Worm (Caenorhabditis elegans): ENCODE measurements around the gene tebp-1.

tebp-1 gene

ce11 chrII:14413035-14413525 is 51.3 kb downstream of the tebp-1 start, which contains the start of gene exl-1:
Gene exl-1, minus strand, starts transcription at chrII:14413475.
- TF ChIP-seq unc-62 (GFP tag; optimal IDR thresholded peaks at IDR 0.05), result no peak

DNA sequence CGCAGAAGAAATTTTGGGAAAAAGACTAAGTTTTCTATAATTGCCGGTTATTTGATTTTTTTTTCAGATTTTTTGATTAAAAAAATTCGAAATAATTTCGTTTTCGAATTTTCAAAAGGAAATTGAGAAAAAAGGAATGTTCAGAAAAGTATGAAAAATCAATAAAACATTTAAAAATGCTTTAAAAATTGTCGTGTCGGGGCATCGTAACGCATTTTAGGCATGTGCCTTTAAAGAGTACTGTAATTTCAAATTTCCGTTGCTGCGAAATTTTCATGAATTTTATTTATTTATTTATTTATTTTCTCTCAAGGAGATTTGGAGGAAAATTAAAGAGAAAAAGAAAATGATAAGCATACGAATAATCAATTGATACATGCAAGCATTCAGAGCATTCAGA is 51.9 kb downstream of the tebp-1 start:
- TF ChIP-seq unc-62 (GFP tag; optimal IDR thresholded peaks at IDR 0.05), result no peak

All from whole organism, dauer.